Worm (Caenorhabditis elegans) whole organism, midembryonic: ENCODE measurements around the gene dmsr-12.

ENCODE experiments used
- T22C8.4 ChIP-seq: fragments of 200-800 bp; sonication (Bioruptor generic); IDR thresholded peaks from 2 replicates; pipeline ENCODE4 v1.3.6; 2022; ENCODE audit warnings: missing genetic modification characterization, missing compliant biosample characterization
- flt-1 ChIP-seq: fragments of 200-800 bp; sonication (Bioruptor generic); IDR thresholded peaks from 2 replicates; pipeline ENCODE4 v1.3.6; 2022; ENCODE audit warnings: missing genetic modification characterization, missing compliant biosample characterization
- klf-2 ChIP-seq: fragments of 200-800 bp; sonication (Bioruptor generic); conservative IDR thresholded peaks from 2 replicates; pipeline ENCODE4 v1.3.6; 2022; ENCODE audit warnings: missing genetic modification reagents, missing genetic modification characterization, missing compliant biosample characterization
- ref-1 ChIP-seq: fragments of 200-800 bp; sonication (Bioruptor generic); conservative IDR thresholded peaks from 2 replicates; pipeline ENCODE4 v1.3.6; 2022; ENCODE audit warnings: missing genetic modification reagents, missing genetic modification characterization, missing compliant biosample characterization
- tab-1 ChIP-seq: fragments of 200-800 bp; sonication (Bioruptor generic); IDR thresholded peaks from 2 replicates; pipeline ENCODE4 v1.3.6; 2022; ENCODE audit warnings: missing genetic modification characterization, missing compliant biosample characterization

DNA sequence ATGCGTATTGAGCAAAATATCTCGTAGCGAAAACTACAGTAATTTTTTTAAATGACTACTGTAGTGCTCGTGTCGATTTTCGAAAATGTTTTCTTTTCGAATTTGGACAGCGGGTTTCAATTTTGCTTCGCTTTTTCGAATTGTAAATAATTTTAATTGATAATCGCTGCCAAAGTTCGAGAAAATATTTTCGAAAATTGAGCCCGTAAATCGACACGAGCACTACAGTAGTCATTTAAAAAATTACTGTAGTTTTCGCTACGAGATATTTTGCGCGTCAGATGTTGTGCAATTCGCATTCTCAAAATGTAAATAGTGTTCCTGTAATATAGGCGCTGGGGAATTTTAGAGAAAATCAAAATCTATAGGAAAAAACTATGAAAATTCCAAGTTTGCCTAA lies 24.0 kb downstream of the dmsr-12 start:
- TF ChIP-seq ref-1 (GFP tag; lab: Robert Waterston, UW) (no peak), klf-2 (GFP tag; lab: Robert Waterston, UW) (no peak), flt-1 (GFP tag; lab: Robert Waterston, UW) (no peak), tab-1 (no peak), T22C8.4 (GFP tag; lab: Robert Waterston, UW) (no peak)
